Worm (Caenorhabditis elegans): ENCODE measurements around the gene abu-11.

The abu-11 gene

ce11 chrII:216598-216997 is 22.2 kb upstream of the abu-11 start, which contains the start of gene F48A11.4 (continued):
- no peak for TF ChIP-seq mes-4 (tag; optimal IDR thresholded peaks at IDR 0.05)
- peak; percentile 53 for TF ChIP-seq snpc-1.3 (tag; optimal IDR thresholded peaks at IDR 0.05; ENCODE audit: insufficient read depth)
- TF ChIP-seq fkh-3 (tag; optimal IDR thresholded peaks at IDR 0.05) = no peak
- peak; percentile 31 for TF ChIP-seq unc-130 (GFP tag; optimal IDR thresholded peaks at IDR 0.05)
- TF ChIP-seq let-607 (tag; optimal IDR thresholded peaks at IDR 0.05) = peak; percentile 39 to 62
- TF ChIP-seq attf-6 (GFP tag; IDR thresholded peaks at IDR 0.05) = 0 out of 2 replicates have a peak, but pooled peaks have one; percentile 63
- 0 out of 2 replicates have a peak, but pooled peaks have one; percentile 41 for TF ChIP-seq Y79H2A.3 (GFP tag; conservative IDR thresholded peaks at IDR 0.05)
- TF ChIP-seq lsy-27 (tag; optimal IDR thresholded peaks at IDR 0.05; ENCODE audit: borderline replicate concordance, insufficient read depth) = no peak
- TF ChIP-seq mxl-1 (tag; optimal IDR thresholded peaks at IDR 0.05) = no peak
- TF ChIP-seq hlh-12 (tag; optimal IDR thresholded peaks at IDR 0.05) = no peak
- 0 out of 2 replicates have a peak, but pooled peaks have one; percentile 4 for TF ChIP-seq ceh-58 (GFP tag; IDR thresholded peaks at IDR 0.05)
- TF ChIP-seq rec-8 (tag; optimal IDR thresholded peaks at IDR 0.05) = peak in 1 of 2 experiments; percentile 40
- TF ChIP-seq let-526 (GFP tag; IDR thresholded peaks at IDR 0.05) = no peak
- no peak for TF ChIP-seq ztf-3 (GFP tag; optimal IDR thresholded peaks at IDR 0.05)
- peak; percentile 78 for TF ChIP-seq hmg-20 (GFP tag; IDR thresholded peaks at IDR 0.05)
- peak; percentile 61 for TF ChIP-seq ztf-18 (tag; optimal IDR thresholded peaks at IDR 0.05)
- TF ChIP-seq ztf-22 (GFP tag; optimal IDR thresholded peaks at IDR 0.05) = no peak
- TF ChIP-seq nfya-1 (tag; optimal IDR thresholded peaks at IDR 0.05; ENCODE audit: borderline replicate concordance, insufficient read depth) = no peak
- peak; percentile 76 for TF ChIP-seq ceh-27 (GFP tag; optimal IDR thresholded peaks at IDR 0.05)
- TF ChIP-seq die-1 (tag; optimal IDR thresholded peaks at IDR 0.05) = peak; percentile 19
- peak; percentile 93 for TF ChIP-seq lin-40 (tag; optimal IDR thresholded peaks at IDR 0.05)
- no peak for TF ChIP-seq ztf-6 (GFP tag; IDR thresholded peaks at IDR 0.05)
- no peak for TF ChIP-seq ztf-28 (GFP tag; IDR thresholded peaks at IDR 0.05)
- TF ChIP-seq sdz-38 (tag; optimal IDR thresholded peaks at IDR 0.05) = no peak
- no peak for TF ChIP-seq F55B11.4 (tag; optimal IDR thresholded peaks at IDR 0.05; ENCODE audit: borderline replicate concordance, insufficient read depth)
- peak; percentile 80 for TF ChIP-seq D2030.7 (GFP tag; IDR thresholded peaks at IDR 0.05)
- TF ChIP-seq madf-3 (GFP tag; IDR thresholded peaks at IDR 0.05) = peak; percentile 87
- peak; percentile 90 for TF ChIP-seq C06A6.2 (GFP tag; conservative IDR thresholded peaks at IDR 0.05)
- TF ChIP-seq bed-2 (GFP tag; IDR thresholded peaks at IDR 0.05) = 0 out of 2 replicates have a peak, but pooled peaks have one; percentile 46
- TF ChIP-seq unc-62 (GFP tag; optimal IDR thresholded peaks at IDR 0.05) = no peak
- peak; percentile 85 for TF ChIP-seq tlf-1 (GFP tag; optimal IDR thresholded peaks at IDR 0.05)
- no peak for TF ChIP-seq nhr-90 (tag; optimal IDR thresholded peaks at IDR 0.05)
- no peak for TF ChIP-seq F39B2.1 (GFP tag; IDR thresholded peaks at IDR 0.05)
- no peak for TF ChIP-seq nhr-179 (tag; optimal IDR thresholded peaks at IDR 0.05)
- peak; percentile 93 for TF ChIP-seq efl-1 (GFP tag; optimal IDR thresholded peaks at IDR 0.05)
- 0 out of 2 replicates have a peak, but pooled peaks have one; percentile 53 for TF ChIP-seq C17E4.6 (GFP tag; IDR thresholded peaks at IDR 0.05)
- TF ChIP-seq madf-10 (tag; optimal IDR thresholded peaks at IDR 0.05) = peak; percentile 63
- peak; percentile 57 for TF ChIP-seq snpc-3.4 (tag; optimal IDR thresholded peaks at IDR 0.05)
- peak; percentile 95 for TF ChIP-seq Y53G8AR.9 (GFP tag; conservative IDR thresholded peaks at IDR 0.05)
- peak; percentile 68 for TF ChIP-seq K12H6.12 (tag; optimal IDR thresholded peaks at IDR 0.05)
- TF ChIP-seq ama-1 (optimal IDR thresholded peaks at IDR 0.05) = peak; percentile 86
- peak in 1 of 2 experiments; percentile 81 for TF ChIP-seq ama-1 (GFP tag; optimal IDR thresholded peaks at IDR 0.05)
- TF ChIP-seq F57A8.1 (GFP tag; optimal IDR thresholded peaks at IDR 0.05) = no peak
